Fruit fly (Drosophila melanogaster): ENCODE measurements around the gene Nuak.
A peak's percentile ranks its signal among the peaks of the same experiment; 100 is the strongest.

Gene Nuak

DNA sequence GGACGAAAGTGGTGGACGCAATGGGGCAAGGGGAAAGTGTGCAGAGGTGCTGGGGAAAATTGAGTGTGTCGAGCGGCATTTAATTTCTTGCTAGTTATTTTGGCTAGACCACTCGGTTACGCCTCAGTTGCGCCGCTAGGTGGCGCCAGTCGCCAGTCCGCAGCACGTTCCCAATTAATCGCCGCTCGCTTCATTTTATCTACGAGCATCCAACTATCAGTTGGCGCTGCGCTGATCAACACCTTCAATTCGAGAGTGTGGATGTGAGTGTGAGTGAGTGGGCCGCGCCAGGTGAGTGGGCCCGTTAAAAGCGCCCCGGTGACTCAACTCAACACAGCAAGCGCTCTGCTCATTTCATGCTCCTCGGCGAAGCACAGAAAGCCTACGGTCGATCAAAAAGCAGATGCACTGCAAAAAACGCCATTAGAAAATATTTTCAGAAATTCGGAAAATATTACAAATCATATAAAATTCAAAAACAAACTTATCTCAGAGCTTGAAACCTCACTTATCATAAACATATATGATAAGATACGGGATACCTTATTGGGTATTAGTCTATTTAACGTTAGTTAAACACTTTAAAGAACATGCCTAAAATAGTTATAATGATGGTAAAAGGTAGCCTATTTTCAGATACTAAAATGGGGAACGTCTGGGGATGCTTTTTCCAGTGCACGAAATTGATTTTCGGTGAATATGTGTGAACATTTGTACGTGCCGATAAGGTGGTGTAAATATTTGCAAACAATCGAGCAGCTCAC lies 4.2 kb downstream of the Nuak start (continued):
- TF ChIP-seq mirr (GFP tag; optimal IDR thresholded peaks at IDR 0.05) = peak; percentile 35
- TF ChIP-seq p53 (GFP tag; optimal IDR thresholded peaks at IDR 0.05) = no peak
- peak; percentile 62 for TF ChIP-seq tx (GFP tag; optimal IDR thresholded peaks at IDR 0.05)
- TF ChIP-seq hbn (GFP tag; IDR thresholded peaks at IDR 0.05; ENCODE audit: partially characterized antibody) = no peak
- peak; percentile 50 for TF ChIP-seq ems (GFP tag; optimal IDR thresholded peaks at IDR 0.05)
- TF ChIP-seq Dip2 (GFP tag; IDR thresholded peaks at IDR 0.05) = no peak; the same call in 1 of the 2 replicates
- TF ChIP-seq klu (GFP tag; IDR thresholded peaks at IDR 0.05) = peak; percentile 58; the same call in 1 of the 2 replicates
- no peak for TF ChIP-seq sim (GFP tag; IDR thresholded peaks at IDR 0.05)
- TF ChIP-seq Bteb2 (GFP tag; optimal IDR thresholded peaks at IDR 0.05) = peak; percentile 82
- peak; percentile 57 for TF ChIP-seq CG8281 (tag; optimal IDR thresholded peaks at IDR 0.05)
- peak; percentile 18 for TF ChIP-seq NC2α (GFP tag; optimal IDR thresholded peaks at IDR 0.05)
- TF ChIP-seq kni (GFP tag; optimal IDR thresholded peaks at IDR 0.05) = no peak
- no peak for TF ChIP-seq CG8290 (GFP tag; optimal IDR thresholded peaks at IDR 0.05)
- TF ChIP-seq CG8290 (tag; optimal IDR thresholded peaks at IDR 0.05) = peak in 1 of 2 experiments; percentile 72
- TF ChIP-seq CG4820 (GFP tag; optimal IDR thresholded peaks at IDR 0.05) = peak; percentile 56
- peak; percentile 68 for TF ChIP-seq CG12071 (GFP tag; optimal IDR thresholded peaks at IDR 0.05)
- TF ChIP-seq dati (GFP tag; IDR thresholded peaks at IDR 0.05) = 0 out of 2 replicates have a peak, but pooled peaks have one; percentile 24
- TF ChIP-seq CG2712 (tag; optimal IDR thresholded peaks at IDR 0.05) = peak; percentile 84
- peak; percentile 73 for TF ChIP-seq sisA (GFP tag; IDR thresholded peaks at IDR 0.05)
- no peak for TF ChIP-seq bigmax (GFP tag; optimal IDR thresholded peaks at IDR 0.05)
- peak; percentile 79 for TF ChIP-seq HmgZ (tag; optimal IDR thresholded peaks at IDR 0.05)
- no peak for TF ChIP-seq ftz-f1 (GFP tag; optimal IDR thresholded peaks at IDR 0.05)
- peak; percentile 69; the same call in 1 of the 4 replicates for TF ChIP-seq chinmo (GFP tag; IDR thresholded peaks at IDR 0.05; ENCODE audit: partially characterized antibody)
- peak; percentile 93 for TF ChIP-seq Med (GFP tag)
- TF ChIP-seq cwo (GFP tag; optimal IDR thresholded peaks at IDR 0.05) = peak; percentile 84
- TF ChIP-seq Opbp (GFP tag; IDR thresholded peaks at IDR 0.05; ENCODE audit: partially characterized antibody) = peak; percentile 43; the same call in 1 of the 3 replicates
- TF ChIP-seq pros (GFP tag; optimal IDR thresholded peaks at IDR 0.05) = no peak
- TF ChIP-seq CG12744 (GFP tag; optimal IDR thresholded peaks at IDR 0.05) = peak; percentile 84
- TF ChIP-seq CG12299 (tag; optimal IDR thresholded peaks at IDR 0.05) = peak; percentile 60
- peak; percentile 67 for TF ChIP-seq oc (tag; optimal IDR thresholded peaks at IDR 0.05)
- peak; percentile 86 for TF ChIP-seq CG1233 (GFP tag; optimal IDR thresholded peaks at IDR 0.05)
- peak; percentile 77 for TF ChIP-seq Atf-2 (GFP tag; optimal IDR thresholded peaks at IDR 0.05)
- peak; percentile 39 for TF ChIP-seq CG15696 (tag; optimal IDR thresholded peaks at IDR 0.05)
- peak; percentile 80 for TF ChIP-seq lmd (GFP tag; IDR thresholded peaks at IDR 0.05)
- TF ChIP-seq CG12391 (tag; optimal IDR thresholded peaks at IDR 0.05) = peak; percentile 86
- TF ChIP-seq CG18764 (GFP tag; optimal IDR thresholded peaks at IDR 0.05) = peak; percentile 54
- peak; percentile 66 for TF ChIP-seq grn (GFP tag; optimal IDR thresholded peaks at IDR 0.05)
- TF ChIP-seq CG15479 (GFP tag; optimal IDR thresholded peaks at IDR 0.05) = no peak
- peak; percentile 92 for TF ChIP-seq CG30403 (GFP tag; optimal IDR thresholded peaks at IDR 0.05)
- peak; percentile 45 for TF ChIP-seq gsb (GFP tag; IDR thresholded peaks at IDR 0.05)
- TF ChIP-seq CG4404 (GFP tag; IDR thresholded peaks at IDR 0.05) = peak; percentile 54
- TF ChIP-seq croc (GFP tag; conservative IDR thresholded peaks at IDR 0.05) = no peak; the same call in 2 of the 3 replicates
- TF ChIP-seq corto (GFP tag; optimal IDR thresholded peaks at IDR 0.05) = peak; percentile 67
- peak; percentile 75 for TF ChIP-seq CG6683 (GFP tag; optimal IDR thresholded peaks at IDR 0.05)
- TF ChIP-seq CG4360 (GFP tag; IDR thresholded peaks at IDR 0.05) = peak; percentile 33; the same call in 1 of the 2 replicates
- TF ChIP-seq Neu2 (GFP tag; optimal IDR thresholded peaks at IDR 0.05; ENCODE audit: borderline replicate concordance) = no peak
- TF ChIP-seq lbe (GFP tag; optimal IDR thresholded peaks at IDR 0.05) = peak; percentile 52
- TF ChIP-seq BEAF-32 (GFP tag; optimal IDR thresholded peaks at IDR 0.05) = no peak
- peak; percentile 73 for TF ChIP-seq ara (GFP tag; IDR thresholded peaks at IDR 0.05)

All from whole organism, embryonic.